Worm (Caenorhabditis elegans) whole organism, young adult: ENCODE data around the gene pygl-1.

Source experiments
- B0261.1 ChIP-seq: sonication (generic microtip); optimal IDR thresholded peaks from 2 replicates; lab custom pipeline; 2016; ENCODE audit warnings: mild to moderate bottlenecking, missing genetic modification characterization, moderate library complexity, missing compliant biosample characterization
- C17E4.6 ChIP-seq: fragments of 200-800 bp; sonication (Bioruptor generic); IDR thresholded peaks from 2 replicates; pipeline ENCODE4 v1.3.6; 2022; ENCODE audit warnings: missing genetic modification reagents, missing genetic modification characterization, missing compliant biosample characterization
- D2030.7 ChIP-seq: fragments of 200-800 bp; sonication (Bioruptor generic); IDR thresholded peaks from 2 replicates; pipeline ENCODE4 v1.3.6; 2022; ENCODE audit warnings: missing genetic modification reagents, missing genetic modification characterization, missing compliant biosample characterization
- F10E7.11 ChIP-seq: sonication (generic microtip); optimal IDR thresholded peaks from 2 replicates; lab custom pipeline; 2017; ENCODE audit warnings: mild to moderate bottlenecking, missing genetic modification characterization, moderate library complexity, missing compliant biosample characterization
- F23B12.7 ChIP-seq: sonication (generic microtip); optimal IDR thresholded peaks from 2 replicates; lab custom pipeline; 2017; ENCODE audit warnings: missing genetic modification characterization, mild to moderate bottlenecking, missing compliant biosample characterization, antibody characterized with exemption, moderate library complexity; ENCODE audit not compliant: insufficient read depth
- F33H1.4 ChIP-seq: fragments of 200-800 bp; sonication (Bioruptor generic); IDR thresholded peaks from 2 replicates; pipeline ENCODE4 v1.3.6; 2022; ENCODE audit warnings: missing genetic modification reagents, missing genetic modification characterization, missing compliant biosample characterization
- F37B4.10 ChIP-seq: fragments of 200-800 bp; sonication (Bioruptor generic); IDR thresholded peaks from 2 replicates; pipeline ENCODE4 v1.3.6; 2022; ENCODE audit warnings: missing genetic modification characterization, missing compliant biosample characterization
- F52B5.7 ChIP-seq: sonication (generic microtip); optimal IDR thresholded peaks from 2 replicates; lab custom pipeline; 2016; ENCODE audit warnings: mild to moderate bottlenecking, missing genetic modification characterization, missing compliant biosample characterization
- F57A8.1 ChIP-seq: fragments of 200-800 bp; sonication (Bioruptor generic); optimal IDR thresholded peaks from 2 replicates; lab custom pipeline; 2018; ENCODE audit warnings: mild to moderate bottlenecking, missing genetic modification characterization, moderate library complexity, missing compliant biosample characterization
- F57C9.4 ChIP-seq: sonication (generic microtip); optimal IDR thresholded peaks from 2 replicates; lab custom pipeline; 2017; ENCODE audit warnings: mild to moderate bottlenecking, missing genetic modification characterization, missing compliant biosample characterization
- K11D2.4 ChIP-seq: fragments of 200-800 bp; sonication (Bioruptor generic); IDR thresholded peaks from 2 replicates; pipeline ENCODE4 v1.3.6; 2022; ENCODE audit warnings: missing genetic modification reagents, missing genetic modification characterization, missing compliant biosample characterization
- T07F8.4 ChIP-seq: sonication (generic microtip); optimal IDR thresholded peaks from 2 replicates; lab custom pipeline; 2016; ENCODE audit warnings: mild to moderate bottlenecking, missing genetic modification characterization, moderate library complexity, missing compliant biosample characterization
- atf-7 ChIP-seq: sonication (generic microtip); optimal IDR thresholded peaks from 2 replicates; lab custom pipeline; 2017; ENCODE audit warnings: mild to moderate bottlenecking, missing genetic modification characterization, missing compliant biosample characterization
- cebp-1 ChIP-seq, 2 experiments: fragments of 200-800 bp in 1 of 2; sonication (Bioruptor generic) in 1 of 2; sonication (generic microtip) in 1 of 2; IDR thresholded peaks in 1 of 2; optimal IDR thresholded peaks in 1 of 2; 2 replicates each; pipeline versions ENCODE4 v1.3.6 to Lab custom; 2017 to 2022; ENCODE audit warnings: missing compliant biosample characterization in 2 of 2, missing genetic modification characterization in 2 of 2, mild to moderate bottlenecking in 1 of 2, missing genetic modification reagents in 1 of 2, moderate library complexity in 1 of 2
- cebp-2 ChIP-seq: fragments of 200-800 bp; sonication (Bioruptor generic); IDR thresholded peaks from 2 replicates; pipeline ENCODE4 v1.3.6; 2022; ENCODE audit warnings: missing genetic modification characterization, missing compliant biosample characterization
- ceh-100 ChIP-seq: fragments of 200-800 bp; sonication (Bioruptor generic); IDR thresholded peaks from 2 replicates; pipeline ENCODE4 v1.3.6; 2022; ENCODE audit warnings: missing genetic modification reagents, missing genetic modification characterization, missing compliant biosample characterization
- ceh-27 ChIP-seq: fragments of 200-800 bp; sonication (Bioruptor generic); optimal IDR thresholded peaks from 2 replicates; lab custom pipeline; 2018; ENCODE audit warnings: mild to moderate bottlenecking, missing genetic modification characterization, moderate library complexity, missing compliant biosample characterization
- ceh-40 ChIP-seq: fragments of 200-800 bp; sonication (Bioruptor generic); IDR thresholded peaks from 2 replicates; pipeline ENCODE4 v1.3.6; 2022; ENCODE audit warnings: missing genetic modification characterization, missing compliant biosample characterization
- ceh-58 ChIP-seq: fragments of 200-800 bp; sonication (Bioruptor generic); IDR thresholded peaks from 2 replicates; pipeline ENCODE4 v1.3.6; 2022; ENCODE audit warnings: missing genetic modification characterization, missing compliant biosample characterization
- ceh-91 ChIP-seq: fragments of 200-800 bp; sonication (Bioruptor generic); IDR thresholded peaks from 2 replicates; pipeline ENCODE4 v1.3.6; 2022; ENCODE audit warnings: missing genetic modification reagents, missing genetic modification characterization, missing compliant biosample characterization
- chd-7 ChIP-seq: sonication (generic microtip); optimal IDR thresholded peaks from 2 replicates; lab custom pipeline; 2016; ENCODE audit warnings: mild to moderate bottlenecking, missing genetic modification characterization, moderate library complexity, missing compliant biosample characterization
- dpff-1 ChIP-seq: sonication (generic microtip); optimal IDR thresholded peaks from 2 replicates; lab custom pipeline; 2017; ENCODE audit warnings: mild to moderate bottlenecking, missing genetic modification characterization, missing compliant biosample characterization
- dpl-1 ChIP-seq: fragments of 150-350 bp; optimal IDR thresholded peaks from 2 replicates; lab custom pipeline; 2014; ENCODE audit warnings: missing biosample characterization, missing genetic modification reagents, missing genetic modification characterization
- efl-1 ChIP-seq: fragments of 150-350 bp; optimal IDR thresholded peaks from 2 replicates; lab custom pipeline; 2014; ENCODE audit warnings: missing biosample characterization, missing genetic modification reagents, missing genetic modification characterization
- ekl-4 ChIP-seq: fragments of 200-800 bp; sonication (Bioruptor generic); IDR thresholded peaks from 2 replicates; pipeline ENCODE4 v1.3.6; 2022; ENCODE audit warnings: missing genetic modification reagents, missing genetic modification characterization, missing compliant biosample characterization
- hlh-26 ChIP-seq: fragments of 200-800 bp; sonication (Bioruptor generic); conservative IDR thresholded peaks from 2 replicates; pipeline ENCODE4 v1.3.6; 2022; ENCODE audit warnings: missing genetic modification reagents, missing genetic modification characterization, missing compliant biosample characterization
- hmg-1.2 ChIP-seq: fragments of 200-800 bp; sonication (Bioruptor generic); IDR thresholded peaks from 2 replicates; pipeline ENCODE4 v1.3.6; 2022; ENCODE audit warnings: missing genetic modification reagents, missing genetic modification characterization, missing compliant biosample characterization
- hsf-1 ChIP-seq: fragments of 200-800 bp; sonication (Bioruptor generic); IDR thresholded peaks from 2 replicates; pipeline ENCODE4 v1.3.6; 2022; ENCODE audit warnings: missing genetic modification reagents, missing genetic modification characterization, missing compliant biosample characterization
- lag-1 ChIP-seq: fragments of 200-800 bp; sonication (Bioruptor generic); IDR thresholded peaks from 2 replicates; pipeline ENCODE4 v1.3.6; 2022; ENCODE audit warnings: missing genetic modification reagents, missing genetic modification characterization, missing compliant biosample characterization
- let-607 ChIP-seq, 2 experiments: fragments of 200-800 bp in 1 of 2; sonication (Bioruptor generic) in 1 of 2; sonication (generic microtip) in 1 of 2; optimal IDR thresholded peaks; 2 replicates each; lab custom pipeline; 2016 to 2018; ENCODE audit warnings: mild to moderate bottlenecking in 2 of 2, missing compliant biosample characterization in 2 of 2, missing genetic modification characterization in 2 of 2, moderate library complexity in 2 of 2, missing genotype in 1 of 2
- lin-26 ChIP-seq: fragments of 200-800 bp; sonication (Bioruptor generic); IDR thresholded peaks from 2 replicates; pipeline ENCODE4 v1.3.6; 2022; ENCODE audit warnings: missing genetic modification reagents, missing genetic modification characterization, missing compliant biosample characterization
- lin-35 ChIP-seq, 3 experiments: fragments of 150-350 bp in 2 of 3; sonication (generic microtip) in 1 of 3; optimal IDR thresholded peaks; 2 replicates each; lab custom pipeline; 2014 to 2018; ENCODE audit warnings: missing biosample characterization in 3 of 3, missing genetic modification characterization in 3 of 3, missing genetic modification reagents in 3 of 3
- lin-40 ChIP-seq: sonication (generic microtip); optimal IDR thresholded peaks from 2 replicates; lab custom pipeline; 2016; ENCODE audit warnings: missing genetic modification characterization, mild to moderate bottlenecking, missing compliant biosample characterization, missing genotype, missing genetic modification reagents
- lin-54 ChIP-seq: fragments of 200-800 bp; sonication (Bioruptor generic); optimal IDR thresholded peaks from 2 replicates; lab custom pipeline; 2018; ENCODE audit warnings: mild to moderate bottlenecking, missing genetic modification characterization, missing compliant biosample characterization
- madf-8 ChIP-seq: fragments of 200-800 bp; sonication (Bioruptor generic); conservative IDR thresholded peaks from 2 replicates; pipeline ENCODE4 v1.3.6; 2022; ENCODE audit warnings: missing genetic modification reagents, missing genetic modification characterization, missing compliant biosample characterization
- mes-4 ChIP-seq: sonication (generic microtip); optimal IDR thresholded peaks from 2 replicates; lab custom pipeline; 2016; ENCODE audit warnings: missing genotype, missing genetic modification characterization, missing compliant biosample characterization
- nfya-2 ChIP-seq: fragments of 200-800 bp; sonication (Bioruptor generic); IDR thresholded peaks from 2 replicates; pipeline ENCODE4 v1.3.6; 2022; ENCODE audit warnings: missing genetic modification reagents, missing genetic modification characterization, missing compliant biosample characterization
- nhr-179 ChIP-seq: sonication (generic microtip); optimal IDR thresholded peaks from 2 replicates; lab custom pipeline; 2016; ENCODE audit warnings: mild to moderate bottlenecking, missing genetic modification characterization, missing compliant biosample characterization
- pbrm-1 ChIP-seq: fragments of 200-800 bp; sonication (Bioruptor generic); IDR thresholded peaks from 2 replicates; pipeline ENCODE4 v1.3.6; 2022; ENCODE audit warnings: missing genetic modification reagents, missing genetic modification characterization, missing compliant biosample characterization
- sdz-38 ChIP-seq: sonication (generic microtip); optimal IDR thresholded peaks from 2 replicates; lab custom pipeline; 2016; ENCODE audit warnings: missing genotype, missing genetic modification characterization, missing compliant biosample characterization
- snpc-1.1 ChIP-seq: sonication (generic microtip); optimal IDR thresholded peaks from 2 replicates; lab custom pipeline; 2017; ENCODE audit warnings: missing genetic modification characterization, mild to moderate bottlenecking, missing compliant biosample characterization, antibody characterized with exemption, moderate library complexity, missing genotype, missing genetic modification reagents; ENCODE audit not compliant: insufficient read depth
- tbp1 ChIP-seq: fragments of 200-800 bp; sonication (Bioruptor generic); optimal IDR thresholded peaks from 2 replicates; lab custom pipeline; 2018; ENCODE audit warnings: mild to moderate bottlenecking, missing genetic modification characterization, missing compliant biosample characterization
- xnd-1 ChIP-seq: sonication (generic microtip); optimal IDR thresholded peaks from 2 replicates; lab custom pipeline; 2016; ENCODE audit warnings: missing genotype, missing genetic modification reagents, missing genetic modification characterization, missing compliant biosample characterization
- ztf-18 ChIP-seq: sonication (generic microtip); optimal IDR thresholded peaks from 2 replicates; lab custom pipeline; 2016; ENCODE audit warnings: missing genotype, mild to moderate bottlenecking, missing genetic modification characterization, missing compliant biosample characterization
- ztf-22 ChIP-seq: fragments of 200-800 bp; sonication (Bioruptor generic); optimal IDR thresholded peaks from 2 replicates; lab custom pipeline; 2018; ENCODE audit warnings: mild to moderate bottlenecking, missing genetic modification characterization, moderate library complexity, missing compliant biosample characterization
- ztf-25 ChIP-seq: fragments of 200-800 bp; sonication (Bioruptor generic); IDR thresholded peaks from 2 replicates; pipeline ENCODE4 v1.3.6; 2022; ENCODE audit warnings: missing genetic modification reagents, missing genetic modification characterization, missing compliant biosample characterization

Gene pygl-1

DNA sequence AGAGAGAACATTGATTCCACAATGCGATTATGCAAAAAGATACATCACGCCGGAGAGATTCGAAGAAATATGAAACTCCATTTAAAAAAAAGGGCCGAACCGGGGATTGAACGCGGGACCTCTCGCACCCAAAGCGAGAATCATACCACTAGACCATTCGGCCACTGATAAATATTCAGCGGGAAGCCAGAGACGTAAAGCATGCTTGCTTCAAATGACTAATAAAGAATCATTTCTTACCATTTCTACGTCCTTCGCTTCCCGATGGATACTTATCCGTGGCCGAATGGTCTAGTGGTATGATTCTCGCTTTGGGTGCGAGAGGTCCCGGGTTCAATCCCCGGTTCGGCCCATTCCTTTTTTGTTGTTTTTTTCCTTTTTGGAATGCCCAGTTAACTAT lies 9.4 kb downstream of the pygl-1 start (continued):
- TF ChIP-seq lin-26 (GFP tag; lab: Robert Waterston, UW) = peak; percentile 87
- no peak for TF ChIP-seq atf-7 (tag; lab: Kevin White, UChicago)
- TF ChIP-seq xnd-1 (tag; lab: Kevin White, UChicago) = no peak
- TF ChIP-seq ekl-4 (GFP tag; lab: Robert Waterston, UW) = no peak
- no peak for TF ChIP-seq F23B12.7 (tag; lab: Kevin White, UChicago)
- TF ChIP-seq hsf-1 = no peak
- 0 out of 2 replicates have a peak, but pooled peaks have one; percentile 15 for TF ChIP-seq F33H1.4 (GFP tag; lab: Robert Waterston, UW)
- peak; percentile 86 for TF ChIP-seq tbp1 (GFP tag; lab: Kevin White, UChicago)
- peak; percentile 65 for TF ChIP-seq B0261.1 (tag; lab: Kevin White, UChicago)
- no peak for TF ChIP-seq nfya-2 (GFP tag; lab: Robert Waterston, UW)
- TF ChIP-seq ztf-25 (GFP tag; lab: Robert Waterston, UW) = peak; percentile 69; the same call in 1 of the 2 replicates
- TF ChIP-seq snpc-1.1 = no peak
- no peak for TF ChIP-seq F57A8.1 (GFP tag; lab: Kevin White, UChicago)
- TF ChIP-seq T07F8.4 (tag; lab: Kevin White, UChicago) = no peak
- TF ChIP-seq ceh-91 (GFP tag; lab: Robert Waterston, UW) = no peak
- TF ChIP-seq F10E7.11 (tag; lab: Kevin White, UChicago) = no peak
- 0 out of 2 replicates have a peak, but pooled peaks have one; percentile 62 for TF ChIP-seq ceh-40 (GFP tag; lab: Robert Waterston, UW)
- no peak for TF ChIP-seq lin-35 (GFP tag; optimal IDR thresholded peaks at IDR 0.05; lab: Kevin White, UChicago)
- TF ChIP-seq dpff-1 (tag; lab: Kevin White, UChicago) = no peak
- peak; percentile 35; the same call in 1 of the 2 replicates for TF ChIP-seq hmg-1.2
- TF ChIP-seq C17E4.6 (GFP tag; lab: Robert Waterston, UW) = 0 out of 2 replicates have a peak, but pooled peaks have one; percentile 38
- TF ChIP-seq cebp-2 (GFP tag; lab: Robert Waterston, UW) = 0 out of 2 replicates have a peak, but pooled peaks have one; percentile 10
- TF ChIP-seq lin-40 = no peak
- no peak for TF ChIP-seq ceh-100 (GFP tag; lab: Robert Waterston, UW)
- no peak for TF ChIP-seq F37B4.10 (GFP tag; lab: Robert Waterston, UW)
- TF ChIP-seq ceh-58 = no peak
- no peak for TF ChIP-seq cebp-1 (GFP tag; IDR thresholded peaks at IDR 0.05; lab: Robert Waterston, UW)
- no peak for TF ChIP-seq cebp-1 (tag; optimal IDR thresholded peaks at IDR 0.05; lab: Kevin White, UChicago)
- no peak for TF ChIP-seq ztf-22 (GFP tag; lab: Kevin White, UChicago)
- peak; percentile 10 for TF ChIP-seq lin-54 (GFP tag; lab: Kevin White, UChicago)
- TF ChIP-seq pbrm-1 (GFP tag; lab: Robert Waterston, UW) = no peak
- peak; percentile 62 for TF ChIP-seq D2030.7 (GFP tag; lab: Robert Waterston, UW)

DNA sequence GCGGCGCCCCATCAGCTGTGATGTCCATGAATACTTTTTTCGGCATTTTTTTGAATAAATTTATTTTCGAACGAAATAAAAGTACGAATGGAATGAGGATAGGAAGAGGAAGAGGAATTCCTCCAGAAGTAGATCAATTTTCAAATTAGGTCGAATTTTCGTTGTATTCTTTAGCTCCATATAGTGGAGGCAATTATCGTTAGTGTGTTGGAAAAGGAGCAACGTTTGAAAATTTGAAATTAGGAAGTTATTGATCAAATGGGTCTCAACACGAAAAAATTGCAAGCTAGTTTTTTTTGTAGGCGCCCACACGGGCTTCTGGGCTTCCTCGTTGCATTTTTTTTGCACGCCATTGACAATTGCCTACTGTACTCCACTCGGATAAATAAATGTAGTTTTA lies 13.3 kb downstream of the pygl-1 start, which contains the start of gene T22F3.12:
Gene T22F3.12 (minus strand): TSS at position 101 of the 400 bp plus-strand sequence.
- TF ChIP-seq chd-7 (tag; lab: Kevin White, UChicago) (no peak), F52B5.7 (no peak)

DNA sequence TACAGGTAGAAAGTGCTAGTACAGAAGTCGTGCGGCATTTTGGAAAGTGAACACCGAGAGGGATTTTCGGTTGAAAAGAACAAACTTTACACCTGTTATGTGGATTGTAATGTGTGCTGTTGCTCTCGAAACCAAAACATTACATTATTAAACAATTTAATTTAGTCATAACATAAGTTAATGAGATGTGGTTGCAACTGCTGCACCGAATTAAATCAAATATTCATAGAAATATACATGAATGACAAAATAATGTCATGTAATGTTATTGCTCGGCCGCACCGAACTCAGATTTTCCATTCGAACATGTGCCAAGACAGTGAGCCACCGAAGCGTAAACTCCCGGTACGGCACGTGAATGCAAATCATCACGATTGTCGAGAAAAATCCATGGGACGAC lies 16.1 kb downstream of the pygl-1 start, which contains the start of gene srh-213:
Gene srh-213 (minus strand): TSS at position 101 of the 400 bp plus-strand sequence.
- TF ChIP-seq nhr-179 (tag; lab: Kevin White, UChicago) = no peak
- no peak for TF ChIP-seq sdz-38
- TF ChIP-seq let-607 (tag; optimal IDR thresholded peaks at IDR 0.05; lab: Kevin White, UChicago) = no peak
- no peak for TF ChIP-seq ztf-18
- TF ChIP-seq hlh-26 (GFP tag; lab: Robert Waterston, UW) = no peak
- TF ChIP-seq mes-4 (tag; lab: Kevin White, UChicago) = no peak
- TF ChIP-seq madf-8 (GFP tag; lab: Robert Waterston, UW) = no peak
- no peak for TF ChIP-seq T07F8.4 (tag; lab: Kevin White, UChicago)
- TF ChIP-seq ceh-27 (GFP tag; lab: Kevin White, UChicago) = no peak
- TF ChIP-seq efl-1 (GFP tag; lab: Kevin White, UChicago) = no peak
- no peak for TF ChIP-seq snpc-1.1
- TF ChIP-seq F57C9.4 (tag; lab: Kevin White, UChicago) = no peak
- no peak for TF ChIP-seq lag-1 (GFP tag; lab: Robert Waterston, UW)
- no peak for TF ChIP-seq K11D2.4 (GFP tag; lab: Robert Waterston, UW)
- no peak for TF ChIP-seq dpl-1 (GFP tag; lab: Kevin White, UChicago)
